Fruit fly (Drosophila melanogaster): ENCODE data around the gene CG7201.

CG7201 gene

DNA sequence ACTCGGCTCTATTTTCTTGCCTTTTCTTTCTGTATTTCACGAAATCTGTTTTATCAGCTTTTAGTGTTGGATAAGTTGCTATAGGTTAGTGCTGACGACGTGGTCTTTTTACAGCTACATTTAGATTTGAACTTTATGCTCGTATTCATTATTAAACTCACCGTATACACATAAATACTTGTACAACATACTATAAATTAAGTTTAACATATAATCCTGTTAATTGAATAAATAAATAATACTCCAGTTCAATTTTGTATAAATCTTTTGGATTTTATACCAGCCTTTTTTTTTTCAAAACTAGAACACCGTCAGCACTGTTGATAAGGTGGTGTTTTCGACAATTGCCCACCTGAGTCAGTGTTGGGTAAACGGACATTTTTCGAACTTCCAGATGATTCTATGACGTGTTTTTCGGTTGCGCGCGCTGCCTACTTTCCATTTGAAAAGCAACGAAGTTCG is 13.8 kb upstream of the CG7201 start, which contains the start of gene BI-1 (continued):
- TF ChIP-seq CG10565 (GFP tag; optimal IDR thresholded peaks at IDR 0.05), result no peak
- no peak for TF ChIP-seq HmgD (GFP tag; optimal IDR thresholded peaks at IDR 0.05)
- TF ChIP-seq mirr (GFP tag; optimal IDR thresholded peaks at IDR 0.05), result peak; percentile 33
- TF ChIP-seq CG17186 (GFP tag; optimal IDR thresholded peaks at IDR 0.05), result peak; percentile 36
- peak; percentile 61 for TF ChIP-seq CG10979 (tag; optimal IDR thresholded peaks at IDR 0.05)
- no peak for TF ChIP-seq CG16779 (GFP tag; IDR thresholded peaks at IDR 0.05)
- TF ChIP-seq CG2678 (tag; optimal IDR thresholded peaks at IDR 0.05), result no peak
- no peak for TF ChIP-seq ap (GFP tag; IDR thresholded peaks at IDR 0.05)
- peak; percentile 7 for TF ChIP-seq CG7987 (GFP tag; optimal IDR thresholded peaks at IDR 0.05)
- no peak for TF ChIP-seq nerfin-2 (GFP tag; IDR thresholded peaks at IDR 0.05; ENCODE audit: partially characterized antibody)
- TF ChIP-seq Awh (GFP tag; IDR thresholded peaks at IDR 0.05), result no peak
- TF ChIP-seq Hr51 (GFP tag; optimal IDR thresholded peaks at IDR 0.05), result peak in 1 of 2 experiments; percentile 5
- no peak for TF ChIP-seq jing (GFP tag; optimal IDR thresholded peaks at IDR 0.05)
- TF ChIP-seq CG10654 (GFP tag; optimal IDR thresholded peaks at IDR 0.05), result peak; percentile 65
- TF ChIP-seq Gug (GFP tag; IDR thresholded peaks at IDR 0.05), result no peak
- no peak for TF ChIP-seq dm (GFP tag; optimal IDR thresholded peaks at IDR 0.05)
- TF ChIP-seq tll (GFP tag; optimal IDR thresholded peaks at IDR 0.05), result no peak
- TF ChIP-seq al (GFP tag; IDR thresholded peaks at IDR 0.05), result peak; percentile 53
- no peak for TF ChIP-seq Gsc (GFP tag; IDR thresholded peaks at IDR 0.05)
- TF ChIP-seq Bteb2 (GFP tag; optimal IDR thresholded peaks at IDR 0.05), result no peak
- TF ChIP-seq CG2129 (GFP tag; IDR thresholded peaks at IDR 0.05; ENCODE audit: partially characterized antibody), result no peak
- no peak for TF ChIP-seq ase (GFP tag; IDR thresholded peaks at IDR 0.05)
- TF ChIP-seq Dip3 (GFP tag; optimal IDR thresholded peaks at IDR 0.05), result peak; percentile 32
- peak; percentile 88 for TF ChIP-seq sug (tag; optimal IDR thresholded peaks at IDR 0.05)
- peak; percentile 63 for TF ChIP-seq CG30020 (tag; optimal IDR thresholded peaks at IDR 0.05)
- no peak for TF ChIP-seq Scr (GFP tag; IDR thresholded peaks at IDR 0.05; ENCODE audit: partially characterized antibody)
- TF ChIP-seq Sin3A (optimal IDR thresholded peaks at IDR 0.05), result peak; percentile 42
- TF ChIP-seq Lpt (GFP tag; optimal IDR thresholded peaks at IDR 0.05), result no peak
- no peak for TF ChIP-seq mld (GFP tag; IDR thresholded peaks at IDR 0.05; ENCODE audit: partially characterized antibody)
- TF ChIP-seq bbx (GFP tag; IDR thresholded peaks at IDR 0.05; ENCODE audit: partially characterized antibody), result no peak
- peak; percentile 55 for TF ChIP-seq CG17829 (tag; optimal IDR thresholded peaks at IDR 0.05)
- no peak for TF ChIP-seq Ada2b (GFP tag; IDR thresholded peaks at IDR 0.05)
- peak; percentile 78 for TF ChIP-seq Fer1 (GFP tag; optimal IDR thresholded peaks at IDR 0.05)
- peak; percentile 69 for TF ChIP-seq Fer3 (tag; optimal IDR thresholded peaks at IDR 0.05)
- TF ChIP-seq CG4854 (GFP tag; optimal IDR thresholded peaks at IDR 0.05), result peak; percentile 13
- TF ChIP-seq Usf (GFP tag; optimal IDR thresholded peaks at IDR 0.05), result no peak
- TF ChIP-seq amos (GFP tag; IDR thresholded peaks at IDR 0.05; ENCODE audit: partially characterized antibody), result 0 out of 2 replicates have a peak, but pooled peaks have one; percentile 10
- TF ChIP-seq phol (tag; optimal IDR thresholded peaks at IDR 0.05), result peak; percentile 81
- TF ChIP-seq CG2712 (tag; optimal IDR thresholded peaks at IDR 0.05), result peak; percentile 67
- no peak for TF ChIP-seq Oaz (GFP tag; IDR thresholded peaks at IDR 0.05)
- no peak for TF ChIP-seq CG13894 (tag; optimal IDR thresholded peaks at IDR 0.05)
- peak; percentile 79 for TF ChIP-seq grau (tag; optimal IDR thresholded peaks at IDR 0.05)
- TF ChIP-seq Rfx (GFP tag; IDR thresholded peaks at IDR 0.05), result peak; percentile 69; the same call in 1 of the 2 replicates
- no peak for TF ChIP-seq gce (GFP tag; IDR thresholded peaks at IDR 0.05)
- TF ChIP-seq Tbp (GFP tag; optimal IDR thresholded peaks at IDR 0.05), result no peak
- TF ChIP-seq run (tag; optimal IDR thresholded peaks at IDR 0.05), result no peak
- TF ChIP-seq CG1233 (GFP tag; optimal IDR thresholded peaks at IDR 0.05), result peak; percentile 79
- TF ChIP-seq chm (GFP tag; IDR thresholded peaks at IDR 0.05), result no peak
- no peak for TF ChIP-seq CG1832 (GFP tag; optimal IDR thresholded peaks at IDR 0.05)
- peak; percentile 9 for TF ChIP-seq CG3407 (GFP tag; optimal IDR thresholded peaks at IDR 0.05)
- no peak for TF ChIP-seq dimm (GFP tag; IDR thresholded peaks at IDR 0.05)

Data from whole organism, embryonic.